Worm (Caenorhabditis elegans) whole organism, young adult: Measurements from ENCODE around the gene mcm-2.
A peak's percentile ranks its signal among the peaks of the same experiment; 100 is the strongest.

ENCODE experiments used
- B0019.2 ChIP-seq: fragments of 200-800 bp; sonication (Bioruptor generic); conservative IDR thresholded peaks from 2 replicates; pipeline ENCODE4 v1.3.6; 2022; ENCODE audit warnings: missing genetic modification reagents, missing genetic modification characterization, missing compliant biosample characterization
- B0336.3 ChIP-seq: fragments of 200-800 bp; sonication (Bioruptor generic); IDR thresholded peaks from 2 replicates; pipeline ENCODE4 v1.3.6; 2022; ENCODE audit warnings: missing genetic modification characterization, missing compliant biosample characterization
- C17E4.6 ChIP-seq: fragments of 200-800 bp; sonication (Bioruptor generic); IDR thresholded peaks from 2 replicates; pipeline ENCODE4 v1.3.6; 2022; ENCODE audit warnings: missing genetic modification reagents, missing genetic modification characterization, missing compliant biosample characterization
- F10E7.11 ChIP-seq: sonication (generic microtip); optimal IDR thresholded peaks from 2 replicates; lab custom pipeline; 2017; ENCODE audit warnings: mild to moderate bottlenecking, missing genetic modification characterization, moderate library complexity, missing compliant biosample characterization
- F33H1.4 ChIP-seq: fragments of 200-800 bp; sonication (Bioruptor generic); IDR thresholded peaks from 2 replicates; pipeline ENCODE4 v1.3.6; 2022; ENCODE audit warnings: missing genetic modification reagents, missing genetic modification characterization, missing compliant biosample characterization
- F37B4.10 ChIP-seq: fragments of 200-800 bp; sonication (Bioruptor generic); IDR thresholded peaks from 2 replicates; pipeline ENCODE4 v1.3.6; 2022; ENCODE audit warnings: missing genetic modification characterization, missing compliant biosample characterization
- F49E8.2 ChIP-seq: sonication (generic microtip); optimal IDR thresholded peaks from 3 replicates; lab custom pipeline; 2017; ENCODE audit warnings: missing genetic modification characterization, mild to moderate bottlenecking, missing compliant biosample characterization, antibody characterized with exemption, moderate library complexity; ENCODE audit not compliant: insufficient read depth
- Y67H2A.10 ChIP-seq: fragments of 200-800 bp; sonication (Bioruptor generic); conservative IDR thresholded peaks from 2 replicates; pipeline ENCODE4 v1.3.6; 2022; ENCODE audit warnings: missing genetic modification reagents, missing genetic modification characterization, missing compliant biosample characterization
- Y79H2A.3 ChIP-seq: fragments of 200-800 bp; sonication (Bioruptor generic); conservative IDR thresholded peaks from 2 replicates; pipeline ENCODE4 v1.3.6; 2022; ENCODE audit warnings: missing genetic modification reagents, missing genetic modification characterization, missing compliant biosample characterization
- Y95B8A.8 ChIP-seq: fragments of 200-800 bp; sonication (Bioruptor generic); IDR thresholded peaks from 2 replicates; pipeline ENCODE4 v1.3.6; 2022; ENCODE audit warnings: missing genetic modification reagents, missing genetic modification characterization, missing compliant biosample characterization
- akir-1 ChIP-seq: fragments of 200-800 bp; sonication (Bioruptor generic); optimal IDR thresholded peaks from 2 replicates; lab custom pipeline; 2018; ENCODE audit warnings: mild to moderate bottlenecking, missing genetic modification characterization, moderate library complexity, missing compliant biosample characterization
- aptf-2 ChIP-seq: fragments of 200-800 bp; sonication (Bioruptor generic); conservative IDR thresholded peaks from 2 replicates; pipeline ENCODE4 v1.3.6; 2022; ENCODE audit warnings: missing genetic modification reagents, missing genetic modification characterization, missing compliant biosample characterization
- athp-1 ChIP-seq: sonication (generic microtip); optimal IDR thresholded peaks from 2 replicates; lab custom pipeline; 2017; ENCODE audit warnings: mild to moderate bottlenecking, missing genetic modification characterization, missing compliant biosample characterization
- ceh-100 ChIP-seq: fragments of 200-800 bp; sonication (Bioruptor generic); IDR thresholded peaks from 2 replicates; pipeline ENCODE4 v1.3.6; 2022; ENCODE audit warnings: missing genetic modification reagents, missing genetic modification characterization, missing compliant biosample characterization
- ceh-58 ChIP-seq: fragments of 200-800 bp; sonication (Bioruptor generic); IDR thresholded peaks from 2 replicates; pipeline ENCODE4 v1.3.6; 2022; ENCODE audit warnings: missing genetic modification characterization, missing compliant biosample characterization
- ceh-91 ChIP-seq: fragments of 200-800 bp; sonication (Bioruptor generic); IDR thresholded peaks from 2 replicates; pipeline ENCODE4 v1.3.6; 2022; ENCODE audit warnings: missing genetic modification reagents, missing genetic modification characterization, missing compliant biosample characterization
- die-1 ChIP-seq: sonication (generic microtip); optimal IDR thresholded peaks from 2 replicates; lab custom pipeline; 2016; ENCODE audit warnings: missing genotype, mild to moderate bottlenecking, missing genetic modification characterization, missing compliant biosample characterization
- dox-1 ChIP-seq: fragments of 200-800 bp; sonication (Bioruptor generic); IDR thresholded peaks from 2 replicates; pipeline ENCODE4 v1.3.6; 2022; ENCODE audit warnings: missing genetic modification reagents, missing genetic modification characterization, missing compliant biosample characterization
- efl-1 ChIP-seq: fragments of 150-350 bp; optimal IDR thresholded peaks from 2 replicates; lab custom pipeline; 2014; ENCODE audit warnings: missing biosample characterization, missing genetic modification reagents, missing genetic modification characterization
- him-1 ChIP-seq: sonication (generic microtip); optimal IDR thresholded peaks from 2 replicates; lab custom pipeline; 2016; ENCODE audit warnings: missing genotype, missing genetic modification reagents, missing genetic modification characterization, missing compliant biosample characterization
- hmg-1.2 ChIP-seq: fragments of 200-800 bp; sonication (Bioruptor generic); IDR thresholded peaks from 2 replicates; pipeline ENCODE4 v1.3.6; 2022; ENCODE audit warnings: missing genetic modification reagents, missing genetic modification characterization, missing compliant biosample characterization
- hsf-1 ChIP-seq: fragments of 200-800 bp; sonication (Bioruptor generic); IDR thresholded peaks from 2 replicates; pipeline ENCODE4 v1.3.6; 2022; ENCODE audit warnings: missing genetic modification reagents, missing genetic modification characterization, missing compliant biosample characterization
- lag-1 ChIP-seq: fragments of 200-800 bp; sonication (Bioruptor generic); IDR thresholded peaks from 2 replicates; pipeline ENCODE4 v1.3.6; 2022; ENCODE audit warnings: missing genetic modification reagents, missing genetic modification characterization, missing compliant biosample characterization
- lin-26 ChIP-seq: fragments of 200-800 bp; sonication (Bioruptor generic); IDR thresholded peaks from 2 replicates; pipeline ENCODE4 v1.3.6; 2022; ENCODE audit warnings: missing genetic modification reagents, missing genetic modification characterization, missing compliant biosample characterization
- lin-35 ChIP-seq, 3 experiments: fragments of 150-350 bp in 2 of 3; sonication (generic microtip) in 1 of 3; optimal IDR thresholded peaks; 2 replicates each; lab custom pipeline; 2014 to 2018; ENCODE audit warnings: missing biosample characterization in 3 of 3, missing genetic modification characterization in 3 of 3, missing genetic modification reagents in 3 of 3
- lsl-1 ChIP-seq: fragments of 200-800 bp; sonication (Bioruptor generic); optimal IDR thresholded peaks from 2 replicates; lab custom pipeline; 2018; ENCODE audit warnings: mild to moderate bottlenecking, missing genetic modification characterization, moderate library complexity, missing compliant biosample characterization
- lsy-27 ChIP-seq: sonication (generic microtip); optimal IDR thresholded peaks from 2 replicates; lab custom pipeline; 2017; ENCODE audit warnings: missing genetic modification characterization, mild to moderate bottlenecking, missing compliant biosample characterization, antibody characterized with exemption, missing genotype, borderline replicate concordance; ENCODE audit not compliant: insufficient read depth
- madf-8 ChIP-seq: fragments of 200-800 bp; sonication (Bioruptor generic); conservative IDR thresholded peaks from 2 replicates; pipeline ENCODE4 v1.3.6; 2022; ENCODE audit warnings: missing genetic modification reagents, missing genetic modification characterization, missing compliant biosample characterization
- mcd-1 ChIP-seq: fragments of 200-800 bp; sonication (Bioruptor generic); IDR thresholded peaks from 2 replicates; pipeline ENCODE4 v1.3.6; 2022; ENCODE audit warnings: missing genetic modification reagents, missing genetic modification characterization, missing compliant biosample characterization
- nfya-1 ChIP-seq: sonication (generic microtip); optimal IDR thresholded peaks from 2 replicates; lab custom pipeline; 2017; ENCODE audit warnings: antibody characterized with exemption, missing compliant biosample characterization, missing genetic modification characterization, borderline replicate concordance; ENCODE audit not compliant: insufficient read depth
- nhr-80 ChIP-seq: sonication (generic microtip); optimal IDR thresholded peaks from 2 replicates; lab custom pipeline; 2016; ENCODE audit warnings: missing genetic modification characterization, missing compliant biosample characterization
- rec-8 ChIP-seq, 2 experiments: sonication (generic microtip); optimal IDR thresholded peaks; 2 replicates each; lab custom pipeline; 2016; ENCODE audit warnings: mild to moderate bottlenecking in 2 of 2, missing genetic modification characterization in 2 of 2, missing genetic modification reagents in 2 of 2, missing genotype in 2 of 2, missing biosample characterization in 1 of 2, missing compliant biosample characterization in 1 of 2, moderate library complexity in 1 of 2
- snpc-1.3 ChIP-seq: sonication (generic microtip); optimal IDR thresholded peaks from 2 replicates; lab custom pipeline; 2017; ENCODE audit warnings: missing genetic modification characterization, mild to moderate bottlenecking, missing compliant biosample characterization, antibody characterized with exemption, moderate library complexity, missing genotype, missing genetic modification reagents; ENCODE audit not compliant: insufficient read depth
- snpc-3.4 ChIP-seq: sonication (generic microtip); optimal IDR thresholded peaks from 2 replicates; lab custom pipeline; 2017; ENCODE audit warnings: missing genetic modification characterization, mild to moderate bottlenecking, missing compliant biosample characterization, antibody characterized with exemption, moderate library complexity, missing genotype, missing genetic modification reagents
- snpc-4 ChIP-seq, 5 experiments: fragments of 150-350 bp in 1 of 5; sonication (generic microtip) in 4 of 5; optimal IDR thresholded peaks; 2 replicates each; lab custom pipeline; 2014 to 2018; ENCODE audit warnings: missing genetic modification characterization in 5 of 5, missing biosample characterization in 3 of 5, antibody characterized with exemption in 2 of 5, mild to moderate bottlenecking in 2 of 5, missing compliant biosample characterization in 2 of 5, missing genotype in 2 of 5, moderate library complexity in 2 of 5, missing genetic modification reagents in 1 of 5
- tbp1 ChIP-seq: fragments of 200-800 bp; sonication (Bioruptor generic); optimal IDR thresholded peaks from 2 replicates; lab custom pipeline; 2018; ENCODE audit warnings: mild to moderate bottlenecking, missing genetic modification characterization, missing compliant biosample characterization
- tlf-1 ChIP-seq: fragments of 200-800 bp; sonication (Bioruptor generic); optimal IDR thresholded peaks from 2 replicates; lab custom pipeline; 2018; ENCODE audit warnings: mild to moderate bottlenecking, missing genetic modification characterization, missing compliant biosample characterization
- unc-130 ChIP-seq: sonication (generic microtip); optimal IDR thresholded peaks from 2 replicates; lab custom pipeline; 2016; ENCODE audit warnings: missing genetic modification reagents, missing genetic modification characterization, missing compliant biosample characterization
- unc-62 ChIP-seq: fragments of 150-350 bp; optimal IDR thresholded peaks from 2 replicates; lab custom pipeline; 2014; ENCODE audit warnings: missing biosample characterization, missing genetic modification reagents, missing genetic modification characterization
- xnd-1 ChIP-seq: sonication (generic microtip); optimal IDR thresholded peaks from 2 replicates; lab custom pipeline; 2016; ENCODE audit warnings: missing genotype, missing genetic modification reagents, missing genetic modification characterization, missing compliant biosample characterization
- zfh-2 ChIP-seq: fragments of 200-800 bp; sonication (Bioruptor generic); conservative IDR thresholded peaks from 2 replicates; pipeline ENCODE4 v1.3.6; 2022; ENCODE audit warnings: missing genetic modification reagents, missing genetic modification characterization, missing compliant biosample characterization
- zim-3 ChIP-seq: sonication (generic microtip); optimal IDR thresholded peaks from 2 replicates; lab custom pipeline; 2017; ENCODE audit warnings: mild to moderate bottlenecking, missing genetic modification characterization, moderate library complexity, missing compliant biosample characterization
- ztf-22 ChIP-seq: fragments of 200-800 bp; sonication (Bioruptor generic); optimal IDR thresholded peaks from 2 replicates; lab custom pipeline; 2018; ENCODE audit warnings: mild to moderate bottlenecking, missing genetic modification characterization, moderate library complexity, missing compliant biosample characterization
- ztf-26 ChIP-seq: sonication (generic microtip); optimal IDR thresholded peaks from 2 replicates; lab custom pipeline; 2017; ENCODE audit warnings: missing genetic modification characterization, missing compliant biosample characterization

The mcm-2 gene

ce11 chrII:11969033-11969432 lies 37.4 kb downstream of the mcm-2 start:
- peak; percentile 55; the same call in 1 of the 2 replicates for TF ChIP-seq zfh-2 (GFP tag; lab: Robert Waterston, UW)
- TF ChIP-seq hsf-1 (GFP tag; lab: Robert Waterston, UW): 0 out of 2 replicates have a peak, but pooled peaks have one; percentile 24
- no peak for TF ChIP-seq zim-3
- no peak for TF ChIP-seq F37B4.10 (GFP tag; lab: Robert Waterston, UW)
- 0 out of 2 replicates have a peak, but pooled peaks have one; percentile 9 for TF ChIP-seq lin-26 (GFP tag; lab: Robert Waterston, UW)
- no peak for TF ChIP-seq lin-35 (GFP tag; optimal IDR thresholded peaks at IDR 0.05; lab: Kevin White, UChicago)
- TF ChIP-seq rec-8 (tag; optimal IDR thresholded peaks at IDR 0.05; lab: Kevin White, UChicago): no peak
- TF ChIP-seq akir-1 (GFP tag; lab: Kevin White, UChicago): no peak
- no peak for TF ChIP-seq unc-62 (GFP tag; lab: Kevin White, UChicago)
- 0 out of 2 replicates have a peak, but pooled peaks have one; percentile 3 for TF ChIP-seq hmg-1.2
- TF ChIP-seq Y79H2A.3: no peak

- TF ChIP-seq ztf-26 (tag; lab: Kevin White, UChicago): no peak
- TF ChIP-seq lag-1 (GFP tag; lab: Robert Waterston, UW): no peak
- 0 out of 2 replicates have a peak, but pooled peaks have one; percentile 33 for TF ChIP-seq Y67H2A.10 (GFP tag; lab: Robert Waterston, UW)
- peak; percentile 89 for TF ChIP-seq mcd-1
- TF ChIP-seq ceh-91 (GFP tag; lab: Robert Waterston, UW): peak; percentile 98
- peak; percentile 68 for TF ChIP-seq tbp1 (GFP tag; lab: Kevin White, UChicago)
- peak; percentile 96 for TF ChIP-seq snpc-3.4 (tag; lab: Kevin White, UChicago)
- peak; percentile 83 for TF ChIP-seq B0336.3 (GFP tag; lab: Robert Waterston, UW)
- no peak for TF ChIP-seq F10E7.11 (tag; lab: Kevin White, UChicago)
- TF ChIP-seq xnd-1 (tag; lab: Kevin White, UChicago): peak; percentile 100
- peak; percentile 28 for TF ChIP-seq lsy-27 (tag; lab: Kevin White, UChicago)
- TF ChIP-seq nfya-1 (tag; lab: Kevin White, UChicago): no peak
- peak; percentile 70 for TF ChIP-seq hmg-1.2
- peak; percentile 100 for TF ChIP-seq F33H1.4 (GFP tag; lab: Robert Waterston, UW)
- TF ChIP-seq him-1 (tag; lab: Kevin White, UChicago): peak; percentile 62
- peak; percentile 91 for TF ChIP-seq ceh-100 (GFP tag; lab: Robert Waterston, UW)
- TF ChIP-seq F49E8.2 (tag; lab: Kevin White, UChicago): peak; percentile 78
- peak; percentile 54 for TF ChIP-seq snpc-4 (GFP tag; optimal IDR thresholded peaks at IDR 0.05; lab: Kevin White, UChicago)
- peak in 1 of 4 experiments; percentile 32 for TF ChIP-seq snpc-4 (tag; optimal IDR thresholded peaks at IDR 0.05; lab: Kevin White, UChicago)
- peak; percentile 93 for TF ChIP-seq snpc-1.3
- no peak for TF ChIP-seq ztf-22 (GFP tag; lab: Kevin White, UChicago)
- 0 out of 2 replicates have a peak, but pooled peaks have one; percentile 32 for TF ChIP-seq F37B4.10 (GFP tag; lab: Robert Waterston, UW)
- TF ChIP-seq aptf-2 (GFP tag; lab: Robert Waterston, UW): 0 out of 2 replicates have a peak, but pooled peaks have one; percentile 56
- TF ChIP-seq B0019.2 (GFP tag; lab: Robert Waterston, UW): peak; percentile 91
- no peak for TF ChIP-seq nhr-80 (tag; lab: Kevin White, UChicago)
- TF ChIP-seq athp-1 (tag; lab: Kevin White, UChicago): peak; percentile 66
- TF ChIP-seq dox-1 (GFP tag; lab: Robert Waterston, UW): peak; percentile 90
- peak; percentile 90 for TF ChIP-seq Y95B8A.8 (GFP tag; lab: Robert Waterston, UW)
- TF ChIP-seq C17E4.6: peak; percentile 95
- TF ChIP-seq die-1: no peak
- TF ChIP-seq lsl-1 (GFP tag; lab: Kevin White, UChicago): peak; percentile 100
- peak; percentile 98 for TF ChIP-seq madf-8 (GFP tag; lab: Robert Waterston, UW)
- TF ChIP-seq efl-1 (GFP tag; lab: Kevin White, UChicago): peak; percentile 99
- TF ChIP-seq tlf-1 (GFP tag; lab: Kevin White, UChicago): peak; percentile 95
- no peak for TF ChIP-seq ceh-58 (GFP tag; lab: Robert Waterston, UW)
- TF ChIP-seq hsf-1 (GFP tag; lab: Robert Waterston, UW): peak; percentile 91
- peak; percentile 92 for TF ChIP-seq unc-130 (GFP tag; lab: Kevin White, UChicago)
These were observed 38.1 kb downstream of the mcm-2 start, which contains the start of gene mex-1 for ce11 chrII:11968275-11968674. Gene mex-1 (plus strand): TSS chrII:11968637.
